Worm (Caenorhabditis elegans) whole organism, young adult: Measurements from ENCODE around the gene ZK1248.20.
A peak's percentile ranks its signal among the peaks of the same experiment; 100 is the strongest.

ENCODE experiments used
- B0035.1 ChIP-seq: sonication (generic microtip); optimal IDR thresholded peaks from 2 replicates; lab custom pipeline; 2016; ENCODE audit warnings: missing genetic modification characterization, mild to moderate bottlenecking, missing compliant biosample characterization, missing genotype, missing genetic modification reagents
- D2030.7 ChIP-seq: fragments of 200-800 bp; sonication (Bioruptor generic); IDR thresholded peaks from 2 replicates; pipeline ENCODE4 v1.3.6; 2022; ENCODE audit warnings: missing genetic modification reagents, missing genetic modification characterization, missing compliant biosample characterization
- F10E7.11 ChIP-seq: sonication (generic microtip); optimal IDR thresholded peaks from 2 replicates; lab custom pipeline; 2017; ENCODE audit warnings: mild to moderate bottlenecking, missing genetic modification characterization, moderate library complexity, missing compliant biosample characterization
- F22D6.2 ChIP-seq: sonication (generic microtip); optimal IDR thresholded peaks from 2 replicates; lab custom pipeline; 2016; ENCODE audit warnings: mild to moderate bottlenecking, missing genetic modification characterization, missing compliant biosample characterization
- F49E8.2 ChIP-seq: sonication (generic microtip); optimal IDR thresholded peaks from 3 replicates; lab custom pipeline; 2017; ENCODE audit warnings: missing genetic modification characterization, mild to moderate bottlenecking, missing compliant biosample characterization, antibody characterized with exemption, moderate library complexity; ENCODE audit not compliant: insufficient read depth
- F52B5.7 ChIP-seq: sonication (generic microtip); optimal IDR thresholded peaks from 2 replicates; lab custom pipeline; 2016; ENCODE audit warnings: mild to moderate bottlenecking, missing genetic modification characterization, missing compliant biosample characterization
- F57A8.1 ChIP-seq: fragments of 200-800 bp; sonication (Bioruptor generic); optimal IDR thresholded peaks from 2 replicates; lab custom pipeline; 2018; ENCODE audit warnings: mild to moderate bottlenecking, missing genetic modification characterization, moderate library complexity, missing compliant biosample characterization
- K11D2.4 ChIP-seq: fragments of 200-800 bp; sonication (Bioruptor generic); IDR thresholded peaks from 2 replicates; pipeline ENCODE4 v1.3.6; 2022; ENCODE audit warnings: missing genetic modification reagents, missing genetic modification characterization, missing compliant biosample characterization
- K12H6.12 ChIP-seq: fragments of 200-800 bp; sonication (Bioruptor generic); optimal IDR thresholded peaks from 2 replicates; lab custom pipeline; 2018; ENCODE audit warnings: mild to moderate bottlenecking, missing genetic modification characterization, missing compliant biosample characterization
- T26A5.8 ChIP-seq: sonication (generic microtip); optimal IDR thresholded peaks from 2 replicates; lab custom pipeline; 2016; ENCODE audit warnings: missing genetic modification characterization, missing compliant biosample characterization
- Y53F4B.3 ChIP-seq: fragments of 200-800 bp; sonication (Bioruptor generic); IDR thresholded peaks from 2 replicates; pipeline ENCODE4 v1.3.6; 2022; ENCODE audit warnings: missing genetic modification reagents, missing genetic modification characterization, missing compliant biosample characterization
- Y56A3A.18 ChIP-seq: fragments of 200-800 bp; sonication (Bioruptor generic); IDR thresholded peaks from 2 replicates; pipeline ENCODE4 v1.3.6; 2022; ENCODE audit warnings: missing genetic modification reagents, missing genetic modification characterization, missing compliant biosample characterization
- aptf-2 ChIP-seq: fragments of 200-800 bp; sonication (Bioruptor generic); conservative IDR thresholded peaks from 2 replicates; pipeline ENCODE4 v1.3.6; 2022; ENCODE audit warnings: missing genetic modification reagents, missing genetic modification characterization, missing compliant biosample characterization
- athp-1 ChIP-seq: sonication (generic microtip); optimal IDR thresholded peaks from 2 replicates; lab custom pipeline; 2017; ENCODE audit warnings: mild to moderate bottlenecking, missing genetic modification characterization, missing compliant biosample characterization
- attf-3 ChIP-seq: fragments of 200-800 bp; sonication (Bioruptor generic); conservative IDR thresholded peaks from 2 replicates; pipeline ENCODE4 v1.3.6; 2022; ENCODE audit warnings: missing genetic modification reagents, missing genetic modification characterization, missing compliant biosample characterization
- attf-5 ChIP-seq: fragments of 200-800 bp; sonication (Bioruptor generic); optimal IDR thresholded peaks from 2 replicates; lab custom pipeline; 2018; ENCODE audit warnings: mild to moderate bottlenecking, missing genetic modification characterization, missing compliant biosample characterization
- cebp-1 ChIP-seq, 2 experiments: fragments of 200-800 bp in 1 of 2; sonication (Bioruptor generic) in 1 of 2; sonication (generic microtip) in 1 of 2; IDR thresholded peaks in 1 of 2; optimal IDR thresholded peaks in 1 of 2; 2 replicates each; pipeline versions ENCODE4 v1.3.6 to Lab custom; 2017 to 2022; ENCODE audit warnings: missing compliant biosample characterization in 2 of 2, missing genetic modification characterization in 2 of 2, mild to moderate bottlenecking in 1 of 2, missing genetic modification reagents in 1 of 2, moderate library complexity in 1 of 2
- cebp-2 ChIP-seq: fragments of 200-800 bp; sonication (Bioruptor generic); IDR thresholded peaks from 2 replicates; pipeline ENCODE4 v1.3.6; 2022; ENCODE audit warnings: missing genetic modification characterization, missing compliant biosample characterization
- ceh-58 ChIP-seq: fragments of 200-800 bp; sonication (Bioruptor generic); IDR thresholded peaks from 2 replicates; pipeline ENCODE4 v1.3.6; 2022; ENCODE audit warnings: missing genetic modification characterization, missing compliant biosample characterization
- dpl-1 ChIP-seq: fragments of 150-350 bp; optimal IDR thresholded peaks from 2 replicates; lab custom pipeline; 2014; ENCODE audit warnings: missing biosample characterization, missing genetic modification reagents, missing genetic modification characterization
- efl-1 ChIP-seq: fragments of 150-350 bp; optimal IDR thresholded peaks from 2 replicates; lab custom pipeline; 2014; ENCODE audit warnings: missing biosample characterization, missing genetic modification reagents, missing genetic modification characterization
- egl-44 ChIP-seq: fragments of 200-800 bp; sonication (Bioruptor generic); IDR thresholded peaks from 2 replicates; pipeline ENCODE4 v1.3.6; 2022; ENCODE audit warnings: missing genetic modification reagents, missing genetic modification characterization, missing compliant biosample characterization
- ets-4 ChIP-seq: fragments of 200-800 bp; sonication (Bioruptor generic); optimal IDR thresholded peaks from 2 replicates; lab custom pipeline; 2018; ENCODE audit warnings: mild to moderate bottlenecking, missing genetic modification characterization, missing compliant biosample characterization
- fkh-3 ChIP-seq: sonication (generic microtip); optimal IDR thresholded peaks from 2 replicates; lab custom pipeline; 2016; ENCODE audit warnings: mild to moderate bottlenecking, missing genetic modification characterization, missing compliant biosample characterization
- him-1 ChIP-seq: sonication (generic microtip); optimal IDR thresholded peaks from 2 replicates; lab custom pipeline; 2016; ENCODE audit warnings: missing genotype, missing genetic modification reagents, missing genetic modification characterization, missing compliant biosample characterization
- hlh-12 ChIP-seq: sonication (generic microtip); optimal IDR thresholded peaks from 2 replicates; lab custom pipeline; 2016; ENCODE audit warnings: missing genetic modification characterization, missing compliant biosample characterization
- hmg-20 ChIP-seq: fragments of 200-800 bp; sonication (Bioruptor generic); IDR thresholded peaks from 2 replicates; pipeline ENCODE4 v1.3.6; 2022; ENCODE audit warnings: missing genetic modification reagents, missing genetic modification characterization, missing compliant biosample characterization
- let-607 ChIP-seq, 2 experiments: fragments of 200-800 bp in 1 of 2; sonication (Bioruptor generic) in 1 of 2; sonication (generic microtip) in 1 of 2; optimal IDR thresholded peaks; 2 replicates each; lab custom pipeline; 2016 to 2018; ENCODE audit warnings: mild to moderate bottlenecking in 2 of 2, missing compliant biosample characterization in 2 of 2, missing genetic modification characterization in 2 of 2, moderate library complexity in 2 of 2, missing genotype in 1 of 2
- lin-26 ChIP-seq: fragments of 200-800 bp; sonication (Bioruptor generic); IDR thresholded peaks from 2 replicates; pipeline ENCODE4 v1.3.6; 2022; ENCODE audit warnings: missing genetic modification reagents, missing genetic modification characterization, missing compliant biosample characterization
- lin-54 ChIP-seq: fragments of 200-800 bp; sonication (Bioruptor generic); optimal IDR thresholded peaks from 2 replicates; lab custom pipeline; 2018; ENCODE audit warnings: mild to moderate bottlenecking, missing genetic modification characterization, missing compliant biosample characterization
- lir-1 ChIP-seq: fragments of 200-800 bp; sonication (Bioruptor generic); conservative IDR thresholded peaks from 2 replicates; pipeline ENCODE4 v1.3.6; 2022; ENCODE audit warnings: missing genetic modification reagents, missing genetic modification characterization, missing compliant biosample characterization
- lsl-1 ChIP-seq: fragments of 200-800 bp; sonication (Bioruptor generic); optimal IDR thresholded peaks from 2 replicates; lab custom pipeline; 2018; ENCODE audit warnings: mild to moderate bottlenecking, missing genetic modification characterization, moderate library complexity, missing compliant biosample characterization
- lsy-27 ChIP-seq: sonication (generic microtip); optimal IDR thresholded peaks from 2 replicates; lab custom pipeline; 2017; ENCODE audit warnings: missing genetic modification characterization, mild to moderate bottlenecking, missing compliant biosample characterization, antibody characterized with exemption, missing genotype, borderline replicate concordance; ENCODE audit not compliant: insufficient read depth
- madf-10 ChIP-seq: sonication (generic microtip); optimal IDR thresholded peaks from 2 replicates; lab custom pipeline; 2016; ENCODE audit warnings: mild to moderate bottlenecking, missing genetic modification characterization, missing compliant biosample characterization
- madf-6 ChIP-seq: fragments of 200-800 bp; sonication (Bioruptor generic); IDR thresholded peaks from 2 replicates; pipeline ENCODE4 v1.3.6; 2022; ENCODE audit warnings: missing genetic modification reagents, missing genetic modification characterization, missing compliant biosample characterization
- mcd-1 ChIP-seq: fragments of 200-800 bp; sonication (Bioruptor generic); IDR thresholded peaks from 2 replicates; pipeline ENCODE4 v1.3.6; 2022; ENCODE audit warnings: missing genetic modification reagents, missing genetic modification characterization, missing compliant biosample characterization
- nhr-120 ChIP-seq: fragments of 200-800 bp; sonication (Bioruptor generic); IDR thresholded peaks from 2 replicates; pipeline ENCODE4 v1.3.6; 2022; ENCODE audit warnings: missing genetic modification characterization, missing compliant biosample characterization
- nhr-179 ChIP-seq: sonication (generic microtip); optimal IDR thresholded peaks from 2 replicates; lab custom pipeline; 2016; ENCODE audit warnings: mild to moderate bottlenecking, missing genetic modification characterization, missing compliant biosample characterization
- nhr-27 ChIP-seq: fragments of 200-800 bp; sonication (Bioruptor generic); optimal IDR thresholded peaks from 2 replicates; lab custom pipeline; 2018; ENCODE audit warnings: mild to moderate bottlenecking, missing genetic modification characterization, moderate library complexity, missing compliant biosample characterization
- nhr-90 ChIP-seq: sonication (generic microtip); optimal IDR thresholded peaks from 2 replicates; lab custom pipeline; 2016; ENCODE audit warnings: missing genotype, mild to moderate bottlenecking, missing genetic modification characterization, missing compliant biosample characterization
- repo-1 ChIP-seq: sonication (generic microtip); optimal IDR thresholded peaks from 2 replicates; lab custom pipeline; 2017; ENCODE audit warnings: mild to moderate bottlenecking, missing genetic modification characterization, missing compliant biosample characterization
- sea-2 ChIP-seq: fragments of 200-800 bp; sonication (Bioruptor generic); IDR thresholded peaks from 2 replicates; pipeline ENCODE4 v1.3.6; 2022; ENCODE audit warnings: missing genetic modification characterization, missing compliant biosample characterization
- snpc-3.4 ChIP-seq: sonication (generic microtip); optimal IDR thresholded peaks from 2 replicates; lab custom pipeline; 2017; ENCODE audit warnings: missing genetic modification characterization, mild to moderate bottlenecking, missing compliant biosample characterization, antibody characterized with exemption, moderate library complexity, missing genotype, missing genetic modification reagents
- sptf-2 ChIP-seq: fragments of 200-800 bp; sonication (Bioruptor generic); optimal IDR thresholded peaks from 2 replicates; lab custom pipeline; 2018; ENCODE audit warnings: mild to moderate bottlenecking, missing genetic modification characterization, missing compliant biosample characterization
- tbp1 ChIP-seq: fragments of 200-800 bp; sonication (Bioruptor generic); optimal IDR thresholded peaks from 2 replicates; lab custom pipeline; 2018; ENCODE audit warnings: mild to moderate bottlenecking, missing genetic modification characterization, missing compliant biosample characterization
- unc-130 ChIP-seq: sonication (generic microtip); optimal IDR thresholded peaks from 2 replicates; lab custom pipeline; 2016; ENCODE audit warnings: missing genetic modification reagents, missing genetic modification characterization, missing compliant biosample characterization
- ztf-25 ChIP-seq: fragments of 200-800 bp; sonication (Bioruptor generic); IDR thresholded peaks from 2 replicates; pipeline ENCODE4 v1.3.6; 2022; ENCODE audit warnings: missing genetic modification reagents, missing genetic modification characterization, missing compliant biosample characterization
- ztf-6 ChIP-seq: fragments of 200-800 bp; sonication (Bioruptor generic); IDR thresholded peaks from 2 replicates; pipeline ENCODE4 v1.3.6; 2022; ENCODE audit warnings: missing genetic modification reagents, missing genetic modification characterization, missing compliant biosample characterization

Gene ZK1248.20

DNA sequence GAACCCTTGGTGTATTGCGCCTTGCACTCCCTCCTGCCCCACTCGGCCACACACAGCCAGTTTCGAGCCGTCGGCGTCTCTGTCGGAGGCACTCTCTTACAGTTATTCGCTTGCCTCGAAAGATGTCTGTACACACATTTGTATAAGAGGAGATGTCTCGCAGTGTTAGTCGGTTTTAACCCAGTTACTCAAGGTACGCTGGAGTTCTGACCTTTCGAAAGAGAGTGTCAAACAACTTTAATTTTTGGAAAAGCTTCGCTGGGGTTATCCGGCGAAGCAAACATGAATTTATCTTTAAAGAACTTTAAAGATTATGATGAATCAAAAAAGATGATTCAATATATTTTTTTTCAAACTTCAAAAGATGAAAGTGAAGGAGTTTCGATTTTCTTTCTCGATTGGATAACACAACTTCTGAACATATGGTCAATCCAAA, 28.3 kb downstream of the ZK1248.20 start:
- peak; percentile 96 for TF ChIP-seq lin-26 (GFP tag; lab: Robert Waterston, UW)
- TF ChIP-seq F10E7.11 (tag; lab: Kevin White, UChicago): peak; percentile 88
- peak; percentile 81 for TF ChIP-seq T26A5.8 (tag; lab: Kevin White, UChicago)
- TF ChIP-seq madf-6 (GFP tag; lab: Robert Waterston, UW): peak; percentile 94
- peak; percentile 11 for TF ChIP-seq dpl-1 (GFP tag; lab: Kevin White, UChicago)
- peak; percentile 96 for TF ChIP-seq lin-54
- peak; percentile 95 for TF ChIP-seq F22D6.2 (tag; lab: Kevin White, UChicago)
- TF ChIP-seq lsl-1 (GFP tag; lab: Kevin White, UChicago): peak; percentile 84
- peak; percentile 93 for TF ChIP-seq lsy-27
- peak; percentile 84 for TF ChIP-seq tbp1
- TF ChIP-seq K12H6.12 (tag; lab: Kevin White, UChicago): peak; percentile 99
- peak; percentile 73; the same call in 1 of the 2 replicates for TF ChIP-seq aptf-2 (GFP tag; lab: Robert Waterston, UW)
- TF ChIP-seq F52B5.7 (tag; lab: Kevin White, UChicago): peak; percentile 98
- TF ChIP-seq attf-3 (GFP tag; lab: Robert Waterston, UW): peak; percentile 84
- TF ChIP-seq Y53F4B.3 (GFP tag; lab: Robert Waterston, UW): peak; percentile 81
- TF ChIP-seq mcd-1 (GFP tag; lab: Robert Waterston, UW): peak; percentile 98
- peak; percentile 86 for TF ChIP-seq fkh-3 (tag; lab: Kevin White, UChicago)
- peak; percentile 94 for TF ChIP-seq cebp-2
- TF ChIP-seq snpc-3.4: peak; percentile 99
- peak; percentile 98 for TF ChIP-seq K11D2.4 (GFP tag; lab: Robert Waterston, UW)
- TF ChIP-seq ceh-58 (GFP tag; lab: Robert Waterston, UW): peak; percentile 61; the same call in 1 of the 2 replicates
- TF ChIP-seq hmg-20: peak; percentile 97
- TF ChIP-seq madf-10 (tag; lab: Kevin White, UChicago): peak; percentile 97
- peak; percentile 87 for TF ChIP-seq F57A8.1 (GFP tag; lab: Kevin White, UChicago)
- peak; percentile 95 for TF ChIP-seq athp-1
- peak; percentile 97 for TF ChIP-seq B0035.1 (tag; lab: Kevin White, UChicago)
- peak; percentile 93 for TF ChIP-seq nhr-27 (tag; lab: Kevin White, UChicago)
- peak; percentile 100 for TF ChIP-seq repo-1 (tag; lab: Kevin White, UChicago)
- TF ChIP-seq attf-5 (GFP tag; lab: Kevin White, UChicago): peak; percentile 95
- TF ChIP-seq let-607 (tag; optimal IDR thresholded peaks at IDR 0.05; lab: Kevin White, UChicago): peak; percentile 83 to 94
- peak; percentile 49 for TF ChIP-seq efl-1
- peak; percentile 80 for TF ChIP-seq ztf-25 (GFP tag; lab: Robert Waterston, UW)
- peak; percentile 91 for TF ChIP-seq nhr-90
- TF ChIP-seq D2030.7 (GFP tag; lab: Robert Waterston, UW): peak; percentile 99
- TF ChIP-seq nhr-120: peak; percentile 93
- peak; percentile 97 for TF ChIP-seq F49E8.2 (tag; lab: Kevin White, UChicago)
- peak; percentile 94 for TF ChIP-seq ets-4 (GFP tag; lab: Kevin White, UChicago)
- TF ChIP-seq Y56A3A.18: peak; percentile 98
- TF ChIP-seq cebp-1 (GFP tag; IDR thresholded peaks at IDR 0.05; lab: Robert Waterston, UW): peak; percentile 91
- TF ChIP-seq cebp-1 (tag; optimal IDR thresholded peaks at IDR 0.05; lab: Kevin White, UChicago): peak; percentile 98
- peak; percentile 94 for TF ChIP-seq lir-1 (GFP tag; lab: Robert Waterston, UW)
- peak; percentile 2 for TF ChIP-seq hlh-12
- peak; percentile 95 for TF ChIP-seq ztf-6 (GFP tag; lab: Robert Waterston, UW)
- TF ChIP-seq sea-2 (GFP tag; lab: Robert Waterston, UW): peak; percentile 93
- peak; percentile 91 for TF ChIP-seq sptf-2
- TF ChIP-seq unc-130 (GFP tag; lab: Kevin White, UChicago): peak; percentile 94
- TF ChIP-seq nhr-179 (tag; lab: Kevin White, UChicago): peak; percentile 78
- peak; percentile 95 for TF ChIP-seq egl-44 (GFP tag; lab: Robert Waterston, UW)
- peak; percentile 100 for TF ChIP-seq him-1 (tag; lab: Kevin White, UChicago)
